Fruit fly (Drosophila melanogaster) whole organism, pupa: ENCODE data around the gene CG9555.

Experiments used
- CG10348 ChIP-seq: fragments of 200-800 bp; sonication (Bioruptor generic); IDR thresholded peaks from 2 replicates; pipeline ENCODE4 v1.3.6; 2022; ENCODE audit warnings: missing biosample characterization, missing genetic modification characterization
- CG12605 ChIP-seq: fragments of 200-800 bp; sonication (Bioruptor generic); IDR thresholded peaks from 2 replicates; pipeline ENCODE4 v1.3.6; 2022; ENCODE audit warnings: missing biosample characterization, missing genetic modification characterization
- CG13204 ChIP-seq: fragments of 200-800 bp; sonication (Bioruptor generic); optimal IDR thresholded peaks from 2 replicates; lab custom pipeline; 2018; ENCODE audit warnings: missing biosample characterization, mild to moderate bottlenecking, missing genetic modification characterization, moderate library complexity
- CG14655 ChIP-seq: fragments of 200-800 bp; sonication (Bioruptor generic); optimal IDR thresholded peaks from 3 replicates; lab custom pipeline; 2017; ENCODE audit warnings: mild to moderate bottlenecking, missing biosample characterization, missing genetic modification reagents, missing genetic modification characterization
- CG15710 ChIP-seq: fragments of 200-800 bp; sonication (Bioruptor generic); optimal IDR thresholded peaks from 2 replicates; lab custom pipeline; 2018; ENCODE audit warnings: missing biosample characterization, mild to moderate bottlenecking, missing genetic modification characterization, moderate library complexity
- CG17806 ChIP-seq: fragments of 200-800 bp; sonication (Bioruptor generic); optimal IDR thresholded peaks from 2 replicates; lab custom pipeline; 2018; ENCODE audit warnings: missing biosample characterization, mild to moderate bottlenecking, missing genetic modification characterization, moderate library complexity
- CG32121 ChIP-seq: fragments of 200-800 bp; sonication (Bioruptor generic); IDR thresholded peaks from 2 replicates; pipeline ENCODE4 v1.3.6; 2022; ENCODE audit warnings: missing biosample characterization, missing genetic modification characterization
- CG34367 ChIP-seq: fragments of 200-800 bp; sonication (Bioruptor generic); optimal IDR thresholded peaks from 2 replicates; lab custom pipeline; 2018; ENCODE audit warnings: missing biosample characterization, mild to moderate bottlenecking, missing genetic modification characterization
- CG4496 ChIP-seq: fragments of 200-800 bp; sonication (Bioruptor generic); IDR thresholded peaks from 3 replicates; pipeline ENCODE4 v1.3.6; 2022; ENCODE audit warnings: missing biosample characterization, missing genetic modification characterization
- CG8159 ChIP-seq: fragments of 200-800 bp; sonication (Bioruptor generic); optimal IDR thresholded peaks from 3 replicates; lab custom pipeline; 2018; ENCODE audit warnings: missing biosample characterization, mild to moderate bottlenecking, missing genetic modification characterization, moderate library complexity
- CG8301 ChIP-seq: fragments of 200-800 bp; sonication (Bioruptor generic); optimal IDR thresholded peaks from 2 replicates; lab custom pipeline; 2018; ENCODE audit warnings: missing biosample characterization, mild to moderate bottlenecking, missing genetic modification characterization
- CG9948 ChIP-seq: fragments of 200-800 bp; sonication (Bioruptor generic); optimal IDR thresholded peaks from 2 replicates; lab custom pipeline; 2018; ENCODE audit warnings: missing biosample characterization, mild to moderate bottlenecking, missing genetic modification characterization, moderate library complexity
- D1 ChIP-seq: fragments of 200-800 bp; sonication (Bioruptor generic); optimal IDR thresholded peaks from 2 replicates; lab custom pipeline; 2018; ENCODE audit warnings: missing biosample characterization, mild to moderate bottlenecking, missing genetic modification characterization, moderate library complexity
- EcR ChIP-seq: fragments of 200-800 bp; sonication (Bioruptor generic); optimal IDR thresholded peaks from 3 replicates; lab custom pipeline; 2019; ENCODE audit warnings: missing biosample characterization, missing genetic modification characterization, mild to moderate bottlenecking, moderate library complexity, missing genetic modification reagents
- Ets98B ChIP-seq: fragments of 200-800 bp; sonication (Bioruptor generic); IDR thresholded peaks from 2 replicates; pipeline ENCODE4 v1.3.6; 2022; ENCODE audit warnings: missing biosample characterization, missing genetic modification characterization
- Pif1A ChIP-seq: fragments of 200-800 bp; sonication (Bioruptor generic); optimal IDR thresholded peaks from 3 replicates; lab custom pipeline; 2016; ENCODE audit warnings: missing biosample characterization, missing genetic modification characterization
- Pif1B ChIP-seq: fragments of 200-800 bp; sonication (Bioruptor generic); optimal IDR thresholded peaks from 3 replicates; lab custom pipeline; 2016; ENCODE audit warnings: missing biosample characterization, missing genetic modification characterization
- Snoo ChIP-seq: fragments of 200-800 bp; sonication (Bioruptor generic); optimal IDR thresholded peaks from 3 replicates; lab custom pipeline; 2017; ENCODE audit warnings: missing biosample characterization, mild to moderate bottlenecking, missing genetic modification characterization, inconsistent platforms
- fd96Ca ChIP-seq: fragments of 200-800 bp; sonication (Bioruptor generic); IDR thresholded peaks from 3 replicates; pipeline ENCODE4 v1.3.6; 2022; ENCODE audit warnings: missing biosample characterization, missing genetic modification characterization
- gl ChIP-seq: fragments of 200-800 bp; sonication (Bioruptor generic); optimal IDR thresholded peaks from 2 replicates; lab custom pipeline; 2018; ENCODE audit warnings: missing biosample characterization, mild to moderate bottlenecking, missing genetic modification characterization
- rn ChIP-seq: fragments of 200-800 bp; sonication (Bioruptor generic); IDR thresholded peaks from 2 replicates; pipeline ENCODE4 v1.3.6; 2022; ENCODE audit warnings: missing biosample characterization, missing genetic modification characterization

CG9555 gene

DNA sequence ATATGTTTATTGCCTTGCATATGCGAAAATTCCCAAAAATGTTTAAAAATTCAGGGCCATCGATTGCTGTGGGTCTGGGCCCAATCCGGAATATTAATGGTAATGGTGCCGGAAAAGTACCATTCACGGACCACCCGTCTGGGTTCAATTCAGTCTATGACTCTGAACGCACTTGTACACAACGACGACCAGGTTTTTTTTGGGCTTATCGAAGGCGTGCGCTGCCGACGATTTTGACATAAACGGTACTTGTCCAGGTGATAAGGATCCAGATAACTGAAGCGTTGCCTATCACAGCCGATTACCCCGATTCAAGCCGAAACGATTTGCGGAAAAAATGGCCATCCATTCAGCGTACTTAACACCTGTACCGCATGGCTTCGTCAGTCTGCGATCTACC, at the start of gene CG9555:
Gene CG9555 (plus strand): TSS at position 153 of the 400 bp plus-strand sequence.
- no peak for TF ChIP-seq Pif1A (GFP tag; lab: Kevin White, UChicago)
- TF ChIP-seq fd96Ca (GFP tag; lab: Robert Waterston, UW), result no peak
- TF ChIP-seq CG17806 (tag; lab: Kevin White, UChicago), result no peak
- TF ChIP-seq Pif1B (GFP tag; lab: Kevin White, UChicago), result no peak
- no peak for TF ChIP-seq Ets98B
- no peak for TF ChIP-seq EcR (GFP tag; lab: Kevin White, UChicago)

DNA sequence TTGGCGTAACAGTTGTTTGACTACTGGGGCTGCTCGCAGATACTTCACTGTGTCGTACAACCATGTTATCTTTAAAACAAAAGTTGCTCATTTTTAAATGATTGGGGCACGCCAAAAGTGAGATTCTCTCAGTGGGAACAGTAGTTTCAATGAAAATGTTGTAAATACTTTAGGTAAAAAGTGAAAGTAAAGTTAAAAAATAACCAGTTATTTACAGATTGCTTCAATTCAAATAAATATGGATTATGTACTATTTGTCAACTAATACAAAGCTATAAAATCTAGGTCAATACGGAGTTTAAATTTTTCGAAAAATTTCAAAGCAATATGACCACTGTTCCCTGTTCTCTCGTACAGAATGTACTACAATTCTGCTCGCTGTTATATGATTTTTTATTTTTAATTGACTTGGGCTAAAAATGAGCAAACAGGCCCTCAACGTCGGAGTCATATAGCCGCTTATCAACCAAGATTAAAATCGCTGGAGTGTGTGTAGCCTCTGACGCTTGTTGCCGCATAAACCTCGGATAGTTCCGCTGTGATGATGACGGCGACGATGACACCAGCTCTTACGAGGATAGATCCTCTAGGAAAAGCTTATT, 49.7 kb upstream of the CG9555 start, which contains the start of gene Argl:
Gene Argl (minus strand): TSS at position 370 of the 602 bp plus-strand sequence.
- TF ChIP-seq CG8159 (tag; lab: Kevin White, UChicago), result peak; percentile 20
- TF ChIP-seq Pif1A (GFP tag; lab: Kevin White, UChicago), result no peak
- TF ChIP-seq Pif1B (GFP tag; lab: Kevin White, UChicago), result peak; percentile 11

DNA sequence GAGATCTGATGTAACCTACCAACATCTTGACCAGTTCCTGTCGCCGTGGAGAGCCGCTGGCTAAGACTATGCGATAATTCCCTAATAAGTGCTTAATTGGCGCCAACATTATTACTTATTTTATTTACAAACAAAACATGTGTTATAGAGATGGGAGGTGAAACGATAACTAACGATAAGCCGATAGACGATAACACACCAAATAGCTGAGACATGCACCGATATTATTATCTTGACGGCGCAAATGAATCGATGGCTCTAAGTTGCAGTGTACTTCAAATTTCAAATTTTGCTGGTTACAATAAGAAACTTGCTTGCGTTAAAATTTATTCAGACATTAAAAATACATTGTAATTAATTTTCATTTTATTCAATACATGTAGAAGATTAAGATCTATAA, 48.4 kb upstream of the CG9555 start, which contains the start of gene CG9515:
Gene CG9515 (minus strand): TSS at position 148 of the 400 bp plus-strand sequence.
- TF ChIP-seq Pif1A (GFP tag; lab: Kevin White, UChicago), result no peak
- no peak for TF ChIP-seq CG8159 (tag; lab: Kevin White, UChicago)
- TF ChIP-seq CG10348 (GFP tag; lab: Robert Waterston, UW), result no peak
- TF ChIP-seq CG9948, result no peak
- no peak for TF ChIP-seq D1
- TF ChIP-seq gl (tag; lab: Kevin White, UChicago), result no peak
- no peak for TF ChIP-seq CG8301 (tag; lab: Kevin White, UChicago)
- no peak for TF ChIP-seq rn (GFP tag; lab: Robert Waterston, UW)
- no peak for TF ChIP-seq fd96Ca (GFP tag; lab: Robert Waterston, UW)
- TF ChIP-seq Ets98B, result no peak
- no peak for TF ChIP-seq CG12605 (GFP tag; lab: Robert Waterston, UW)
- no peak for TF ChIP-seq CG17806 (tag; lab: Kevin White, UChicago)
- TF ChIP-seq CG15710 (tag; lab: Kevin White, UChicago), result no peak
- TF ChIP-seq Pif1B (GFP tag; lab: Kevin White, UChicago), result no peak
- TF ChIP-seq CG14655, result no peak
- no peak for TF ChIP-seq EcR (GFP tag; lab: Kevin White, UChicago)
- TF ChIP-seq CG34367 (tag; lab: Kevin White, UChicago), result no peak
- no peak for TF ChIP-seq CG13204 (GFP tag; lab: Kevin White, UChicago)
- no peak for TF ChIP-seq CG32121

DNA sequence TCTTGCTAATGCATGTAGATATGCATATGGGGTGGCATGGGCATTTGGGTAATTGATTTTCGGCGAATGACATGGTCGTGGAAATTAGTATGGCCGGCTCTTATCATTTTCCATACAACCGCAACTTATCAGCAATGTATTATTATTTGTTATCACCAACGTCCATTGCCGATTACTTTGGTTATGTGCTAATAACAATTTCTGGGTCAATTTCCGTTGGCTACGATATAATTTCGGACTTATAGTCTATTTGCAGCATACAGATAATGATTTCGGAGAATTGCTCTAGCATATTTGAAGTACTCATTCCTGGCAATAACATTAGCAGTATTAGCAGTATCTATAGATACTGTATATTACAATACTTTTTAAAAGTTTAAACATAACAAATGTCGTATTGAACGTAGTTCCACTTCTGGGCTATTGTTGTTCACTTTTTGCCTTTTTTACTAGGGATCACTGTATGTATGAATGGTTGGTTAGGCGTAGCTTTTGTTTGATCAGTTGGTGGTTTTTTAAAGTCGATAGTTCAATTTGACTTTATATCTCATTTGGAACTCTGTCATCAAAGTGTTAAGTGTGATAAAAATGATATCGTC, 44.7 kb upstream of the CG9555 start, which contains the start of gene CG46397:
Gene CG46397 (plus strand): TSS at position 549 of the 599 bp plus-strand sequence.
- TF ChIP-seq Ets98B, result no peak
- no peak for TF ChIP-seq CG10348 (GFP tag; lab: Robert Waterston, UW)
- TF ChIP-seq Snoo (tag; lab: Kevin White, UChicago), result no peak
- TF ChIP-seq fd96Ca (GFP tag; lab: Robert Waterston, UW), result no peak
- TF ChIP-seq CG32121, result no peak
- TF ChIP-seq CG4496, result no peak
- TF ChIP-seq CG13204 (GFP tag; lab: Kevin White, UChicago), result no peak
- TF ChIP-seq CG15710 (tag; lab: Kevin White, UChicago), result no peak
- no peak for TF ChIP-seq CG17806 (tag; lab: Kevin White, UChicago)
- no peak for TF ChIP-seq D1
- TF ChIP-seq gl (tag; lab: Kevin White, UChicago), result no peak
- no peak for TF ChIP-seq CG8301 (tag; lab: Kevin White, UChicago)
- no peak for TF ChIP-seq CG9948
- no peak for TF ChIP-seq CG12605 (GFP tag; lab: Robert Waterston, UW)
- no peak for TF ChIP-seq CG8159 (tag; lab: Kevin White, UChicago)
- TF ChIP-seq, all 21 proteins: peak for 0

DNA sequence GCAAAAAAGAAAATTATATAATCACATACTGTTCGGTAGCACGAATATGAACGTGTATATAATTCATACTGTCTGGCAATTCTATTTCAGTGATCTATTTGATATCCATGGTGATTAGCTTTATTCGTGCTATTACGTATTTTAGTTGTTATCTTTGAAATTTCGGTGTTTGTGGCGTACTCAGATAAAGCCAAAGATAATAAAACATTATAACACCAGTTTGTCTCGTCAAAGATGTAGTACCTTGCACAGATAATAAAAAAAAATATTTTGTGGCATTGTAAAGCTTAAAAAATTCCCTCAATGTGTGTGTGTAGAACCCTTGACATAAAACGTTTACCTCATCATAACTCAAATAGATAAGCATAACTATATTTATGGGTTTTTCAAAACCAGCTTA, 43.5 kb upstream of the CG9555 start:
- no peak for TF ChIP-seq CG32121
- TF ChIP-seq fd96Ca (GFP tag; lab: Robert Waterston, UW), result no peak
- TF ChIP-seq CG8301 (tag; lab: Kevin White, UChicago), result no peak
- TF ChIP-seq CG15710 (tag; lab: Kevin White, UChicago), result no peak
- no peak for TF ChIP-seq rn (GFP tag; lab: Robert Waterston, UW)
- no peak for TF ChIP-seq CG12605 (GFP tag; lab: Robert Waterston, UW)
- no peak for TF ChIP-seq CG14655
- TF ChIP-seq Pif1B (GFP tag; lab: Kevin White, UChicago), result no peak
- no peak for TF ChIP-seq CG17806 (tag; lab: Kevin White, UChicago)
- no peak for TF ChIP-seq Ets98B
- TF ChIP-seq CG10348 (GFP tag; lab: Robert Waterston, UW), result no peak
- TF ChIP-seq D1, result no peak
- TF ChIP-seq gl (tag; lab: Kevin White, UChicago), result no peak
- TF ChIP-seq Pif1A (GFP tag; lab: Kevin White, UChicago), result no peak
- no peak for TF ChIP-seq EcR (GFP tag; lab: Kevin White, UChicago)
- no peak for TF ChIP-seq CG4496
- TF ChIP-seq CG9948, result no peak
- TF ChIP-seq CG8159 (tag; lab: Kevin White, UChicago), result no peak
- no peak for TF ChIP-seq Snoo (tag; lab: Kevin White, UChicago)
- no peak for TF ChIP-seq CG34367 (tag; lab: Kevin White, UChicago)

DNA sequence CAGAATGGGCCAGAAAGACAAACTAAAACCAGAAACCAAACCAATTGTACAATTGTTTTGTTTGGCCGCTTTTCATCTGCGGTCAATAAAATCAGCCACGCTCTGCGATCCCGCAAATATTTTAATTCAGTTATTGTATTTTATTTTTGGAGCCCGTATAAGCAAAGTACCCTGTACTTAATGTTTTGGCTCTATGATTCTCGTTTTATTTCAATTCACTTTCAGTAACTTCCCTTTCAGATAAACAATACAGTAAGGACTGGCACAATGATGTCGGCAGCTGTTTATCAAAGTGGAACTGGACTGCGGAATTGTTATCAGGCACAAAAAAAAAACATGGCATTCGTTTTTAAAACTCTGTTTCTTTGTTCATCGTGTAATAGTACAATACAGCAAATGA, 42.9 kb upstream of the CG9555 start:
- TF ChIP-seq rn (GFP tag; lab: Robert Waterston, UW) (no peak), D1 (no peak), Snoo (tag; lab: Kevin White, UChicago) (no peak)
